Fruit fly (Drosophila melanogaster) Kc167 (cell line): ENCODE measurements around the gene CG42798.
"Not testable (repeated sequence)": the region's sequence is repeated elsewhere in the genome, so short reads cannot be mapped to it uniquely, and the experiment has no call there.

Experiments
- Myc ChIP-seq: fragments of >200 bp; optimal IDR thresholded peaks from 2 replicates; lab custom pipeline; 2017; ENCODE audit warnings: missing external identifiers
- Sin3A ChIP-seq: fragments of >200 bp; optimal IDR thresholded peaks from 2 replicates; lab custom pipeline; 2018; ENCODE audit warnings: missing external identifiers
- h ChIP-seq: fragments of >200 bp; optimal IDR thresholded peaks from 3 replicates; lab custom pipeline; 2018; ENCODE audit warnings: missing external identifiers
- insv ChIP-seq: fragments of >200 bp; optimal IDR thresholded peaks from 3 replicates; lab custom pipeline; 2018; ENCODE audit warnings: missing external identifiers
- psq ChIP-seq: fragments of >200 bp; optimal IDR thresholded peaks from 2 replicates; lab custom pipeline; 2017; ENCODE audit warnings: missing external identifiers
- ttk ChIP-seq: sonication (Bioruptor generic); optimal IDR thresholded peaks from 2 replicates; lab custom pipeline; 2017; ENCODE audit warnings: missing external identifiers

Gene CG42798

dm6 chr3R:17447615-17448014, 41.1 kb downstream of the CG42798 start:
- TF ChIP-seq psq (lab: Kevin White, UChicago), result no peak

dm6 chr3R:17448758-17449157, 42.3 kb downstream of the CG42798 start, which contains the start of gene Eh:
Gene Eh, minus strand, starts transcription at chr3R:17448858.
- TF ChIP-seq Sin3A (lab: Kevin White, UChicago) (no peak), ttk (lab: Kevin White, UChicago) (no peak), h (lab: Kevin White, UChicago) (no peak), psq (lab: Kevin White, UChicago) (no peak), insv (lab: Kevin White, UChicago) (no peak), Myc (lab: Kevin White, UChicago) (no peak)

- TF ChIP-seq ttk (lab: Kevin White, UChicago) (no peak), h (lab: Kevin White, UChicago) (no peak), insv (lab: Kevin White, UChicago) (no peak), psq (lab: Kevin White, UChicago) (no peak), Sin3A (lab: Kevin White, UChicago) (no peak), Myc (lab: Kevin White, UChicago) (no peak)
These were observed 42.9 kb downstream of the CG42798 start for dm6 chr3R:17449402-17449801.

dm6 chr3R:17456676-17457075, 50.2 kb downstream of the CG42798 start, which contains the start of gene CG14330:
Gene CG14330, minus strand, starts transcription at chr3R:17456776.
- TF ChIP-seq insv, ttk, Myc (lab: Kevin White, UChicago): not testable (repeated sequence)
